Worm (Caenorhabditis elegans) whole organism, L4 larva: ENCODE results near the gene vha-12.

Experiments
- F10B5.3 ChIP-seq: sonication (generic microtip); optimal IDR thresholded peaks from 2 replicates; lab custom pipeline; 2016; ENCODE audit warnings: mild to moderate bottlenecking, missing genetic modification characterization, missing compliant biosample characterization
- Y105C5A.15 ChIP-seq: fragments of 200-800 bp; sonication (Bioruptor generic); IDR thresholded peaks from 2 replicates; pipeline ENCODE4 v1.3.6; 2022; ENCODE audit warnings: missing genetic modification characterization, missing compliant biosample characterization
- Y48G9A.11 ChIP-seq: fragments of 200-800 bp; sonication (Bioruptor generic); IDR thresholded peaks from 2 replicates; pipeline ENCODE4 v1.3.6; 2022; ENCODE audit warnings: missing genetic modification reagents, missing genetic modification characterization, missing compliant biosample characterization
- aha-1 ChIP-seq: fragments of 150-350 bp; peaks from one replicate; lab custom pipeline; 2014; ENCODE audit warnings: missing biosample characterization, missing genetic modification characterization
- aly-2 ChIP-seq: sonication (generic microtip); optimal IDR thresholded peaks from 2 replicates; lab custom pipeline; 2018; ENCODE audit warnings: missing biosample characterization, missing genetic modification characterization
- ama-1 ChIP-seq: fragments of 150-350 bp; optimal IDR thresholded peaks from 2 replicates; lab custom pipeline; 2014; ENCODE audit warnings: inconsistent platforms, mixed read lengths
- attf-4 ChIP-seq: sonication (generic microtip); optimal IDR thresholded peaks from 3 replicates; lab custom pipeline; 2017; ENCODE audit warnings: missing biosample characterization, missing genetic modification characterization
- ceh-20 ChIP-seq: fragments of 200-800 bp; sonication (Bioruptor generic); IDR thresholded peaks from 2 replicates; pipeline ENCODE4 v1.3.6; 2022; ENCODE audit warnings: missing genetic modification reagents, missing genetic modification characterization, missing compliant biosample characterization
- ceh-44 ChIP-seq: fragments of 200-800 bp; sonication (Bioruptor generic); IDR thresholded peaks from 2 replicates; pipeline ENCODE4 v1.3.6; 2022; ENCODE audit warnings: missing genetic modification reagents, missing genetic modification characterization, missing compliant biosample characterization
- cey-2 ChIP-seq: sonication (generic microtip); optimal IDR thresholded peaks from 3 replicates; lab custom pipeline; 2017; ENCODE audit warnings: missing genetic modification characterization, mild to moderate bottlenecking, missing compliant biosample characterization, antibody characterized with exemption, borderline replicate concordance; ENCODE audit not compliant: insufficient read depth
- ctbp-1 ChIP-seq: fragments of 200-800 bp; sonication (Bioruptor generic); IDR thresholded peaks from 2 replicates; pipeline ENCODE4 v1.3.6; 2022; ENCODE audit warnings: missing genetic modification reagents, missing genetic modification characterization, missing compliant biosample characterization
- daf-16 ChIP-seq, 3 experiments: sonication (generic microtip); optimal IDR thresholded peaks; 2 replicates each; lab custom pipeline; 2016 to 2017; ENCODE audit warnings: missing genetic modification characterization in 3 of 3, missing genetic modification reagents in 3 of 3, mild to moderate bottlenecking in 2 of 3, missing compliant biosample characterization in 2 of 3, missing biosample characterization in 1 of 3, moderate library complexity in 1 of 3
- dmd-6 ChIP-seq: fragments of 200-800 bp; sonication (Bioruptor generic); IDR thresholded peaks from 2 replicates; pipeline ENCODE4 v1.3.6; 2022; ENCODE audit warnings: missing genetic modification reagents, missing genetic modification characterization, missing compliant biosample characterization
- dmd-8 ChIP-seq: fragments of 200-800 bp; sonication (Bioruptor generic); IDR thresholded peaks from 2 replicates; pipeline ENCODE4 v1.3.6; 2022; ENCODE audit warnings: missing genetic modification characterization, missing compliant biosample characterization
- dpl-1 ChIP-seq: fragments of 150-350 bp; optimal IDR thresholded peaks from 2 replicates; lab custom pipeline; 2014; ENCODE audit warnings: missing biosample characterization, missing genetic modification reagents, missing genetic modification characterization
- duxl-1 ChIP-seq: sonication (generic microtip); optimal IDR thresholded peaks from 2 replicates; lab custom pipeline; 2016; ENCODE audit warnings: mild to moderate bottlenecking, missing genetic modification characterization, moderate library complexity, missing compliant biosample characterization; ENCODE audit not compliant: poor library complexity
- dve-1 ChIP-seq: sonication (generic microtip); optimal IDR thresholded peaks from 2 replicates; lab custom pipeline; 2017; ENCODE audit warnings: antibody characterized with exemption, mild to moderate bottlenecking, missing genetic modification characterization, missing compliant biosample characterization; ENCODE audit not compliant: insufficient read depth
- egl-43 ChIP-seq: fragments of 200-800 bp; sonication (Bioruptor generic); IDR thresholded peaks from 2 replicates; pipeline ENCODE4 v1.3.6; 2022; ENCODE audit warnings: missing genetic modification reagents, missing genetic modification characterization, missing compliant biosample characterization
- gei-8 ChIP-seq: fragments of 200-800 bp; sonication (Bioruptor generic); optimal IDR thresholded peaks from 2 replicates; lab custom pipeline; 2018; ENCODE audit warnings: mild to moderate bottlenecking, missing genetic modification characterization, missing compliant biosample characterization
- hif-1 ChIP-seq, 2 experiments: sonication (generic microtip); optimal IDR thresholded peaks; 2 replicates each; lab custom pipeline; 2016 to 2017; ENCODE audit warnings: missing compliant biosample characterization in 2 of 2, missing genetic modification characterization in 2 of 2, missing genetic modification reagents in 2 of 2, missing genotype in 2 of 2, mild to moderate bottlenecking in 1 of 2
- hlh-11 ChIP-seq: fragments of 200-800 bp; sonication (Bioruptor generic); optimal IDR thresholded peaks from 2 replicates; lab custom pipeline; 2018; ENCODE audit warnings: mild to moderate bottlenecking, missing genetic modification characterization, missing compliant biosample characterization
- hmg-1.1 ChIP-seq: fragments of 200-800 bp; sonication (Bioruptor generic); IDR thresholded peaks from 2 replicates; pipeline ENCODE4 v1.3.6; 2022; ENCODE audit warnings: missing genetic modification reagents, missing genetic modification characterization, missing compliant biosample characterization
- lim-7 ChIP-seq: fragments of 200-800 bp; sonication (Bioruptor generic); IDR thresholded peaks from 2 replicates; pipeline ENCODE4 v1.3.6; 2022; ENCODE audit warnings: missing genetic modification characterization, missing compliant biosample characterization
- lin-1 ChIP-seq: fragments of 200-800 bp; sonication (Bioruptor generic); IDR thresholded peaks from 2 replicates; pipeline ENCODE4 v1.3.6; 2022; ENCODE audit warnings: missing genetic modification reagents, missing genetic modification characterization, missing compliant biosample characterization
- lin-13 ChIP-seq: fragments of 150-350 bp; optimal IDR thresholded peaks from 2 replicates; lab custom pipeline; 2014; ENCODE audit warnings: missing biosample characterization, missing genetic modification reagents, missing genetic modification characterization
- lsy-2 ChIP-seq, 2 experiments: fragments of 150-350 bp in 1 of 2; sonication (generic microtip) in 1 of 2; optimal IDR thresholded peaks; 2 replicates each; lab custom pipeline; 2014 to 2017; ENCODE audit warnings: missing biosample characterization in 2 of 2, missing genetic modification characterization in 2 of 2
- madf-5 ChIP-seq, 2 experiments: fragments of 200-800 bp; sonication (Bioruptor generic); IDR thresholded peaks; 2 replicates each; pipeline ENCODE4 v1.3.6; 2022; ENCODE audit warnings: missing compliant biosample characterization in 2 of 2, missing genetic modification characterization in 2 of 2
- madf-9 ChIP-seq: fragments of 200-800 bp; sonication (Bioruptor generic); conservative IDR thresholded peaks from 2 replicates; pipeline ENCODE4 v1.3.6; 2022; ENCODE audit warnings: missing genetic modification reagents, missing genetic modification characterization, missing compliant biosample characterization
- mdt-29 ChIP-seq: fragments of 200-800 bp; sonication (Bioruptor generic); IDR thresholded peaks from 2 replicates; pipeline ENCODE4 v1.3.6; 2022; ENCODE audit warnings: missing genetic modification reagents, missing genetic modification characterization, missing compliant biosample characterization
- mep-1 ChIP-seq: fragments of 150-350 bp; sonication (generic microtip); optimal IDR thresholded peaks from 3 replicates; lab custom pipeline; 2014; ENCODE audit warnings: missing biosample characterization, missing genetic modification characterization
- mes-2 ChIP-seq: sonication (generic microtip); optimal IDR thresholded peaks from 2 replicates; lab custom pipeline; 2016; ENCODE audit warnings: missing genotype, mild to moderate bottlenecking, missing genetic modification characterization, missing compliant biosample characterization; ENCODE audit not compliant: poor library complexity, severe bottlenecking
- nhr-25 ChIP-seq: sonication (generic microtip); optimal IDR thresholded peaks from 2 replicates; lab custom pipeline; 2017; ENCODE audit warnings: missing genetic modification characterization, mild to moderate bottlenecking, missing compliant biosample characterization, antibody characterized with exemption, moderate library complexity, borderline replicate concordance; ENCODE audit not compliant: insufficient read depth
- nhr-28 ChIP-seq: fragments of 150-350 bp; optimal IDR thresholded peaks from 2 replicates; lab custom pipeline; 2014; ENCODE audit warnings: missing biosample characterization, missing genetic modification characterization
- pha-4 ChIP-seq, 2 experiments: fragments of 150-350 bp in 1 of 2; fragments of 200-800 bp in 1 of 2; sonication (Bioruptor generic) in 1 of 2; IDR thresholded peaks in 1 of 2; optimal IDR thresholded peaks in 1 of 2; 2 replicates each; pipeline versions ENCODE4 v1.3.6 to Lab custom; 2014 to 2022; ENCODE audit warnings: missing genetic modification characterization in 2 of 2, missing genetic modification reagents in 2 of 2, missing biosample characterization in 1 of 2, missing compliant biosample characterization in 1 of 2
- php-3 ChIP-seq: fragments of 200-800 bp; sonication (Bioruptor generic); IDR thresholded peaks from 2 replicates; pipeline ENCODE4 v1.3.6; 2022; ENCODE audit warnings: missing genetic modification reagents, missing genetic modification characterization, missing compliant biosample characterization
- pqm-1 ChIP-seq: sonication (generic microtip); optimal IDR thresholded peaks from 2 replicates; lab custom pipeline; 2017; ENCODE audit warnings: missing biosample characterization, missing genetic modification characterization
- saeg-2 ChIP-seq: fragments of 200-800 bp; sonication (Bioruptor generic); IDR thresholded peaks from 2 replicates; pipeline ENCODE4 v1.3.6; 2022; ENCODE audit warnings: missing genetic modification reagents, missing genetic modification characterization, missing compliant biosample characterization
- skn-1 ChIP-seq: fragments of 150-350 bp; optimal IDR thresholded peaks from 2 replicates; lab custom pipeline; 2014; ENCODE audit warnings: missing biosample characterization, missing genetic modification characterization
- snpc-1.2 ChIP-seq: fragments of 200-800 bp; sonication (Bioruptor generic); IDR thresholded peaks from 2 replicates; pipeline ENCODE4 v1.3.6; 2022; ENCODE audit warnings: missing genetic modification reagents, missing genetic modification characterization, missing compliant biosample characterization
- snpc-4 ChIP-seq: fragments of 150-350 bp; optimal IDR thresholded peaks from 2 replicates; lab custom pipeline; 2014; ENCODE audit warnings: missing biosample characterization, missing genetic modification characterization
- tra-1 ChIP-seq: fragments of 200-800 bp; sonication (Bioruptor generic); IDR thresholded peaks from 2 replicates; pipeline ENCODE4 v1.3.6; 2022; ENCODE audit warnings: missing genetic modification reagents, missing genetic modification characterization, missing compliant biosample characterization
- unc-39 ChIP-seq: sonication (generic microtip); optimal IDR thresholded peaks from 2 replicates; lab custom pipeline; 2017; ENCODE audit warnings: missing biosample characterization, missing genetic modification characterization
- zag-1 ChIP-seq: fragments of 150-350 bp; optimal IDR thresholded peaks from 2 replicates; lab custom pipeline; 2014; ENCODE audit warnings: missing biosample characterization, missing genetic modification characterization
- zfp-2 ChIP-seq: sonication (generic microtip); optimal IDR thresholded peaks from 2 replicates; lab custom pipeline; 2016; ENCODE audit warnings: mild to moderate bottlenecking, missing genetic modification characterization, missing compliant biosample characterization
- ztf-7 ChIP-seq: fragments of 150-350 bp; optimal IDR thresholded peaks from 2 replicates; lab custom pipeline; 2014; ENCODE audit warnings: missing biosample characterization, missing genetic modification characterization

The vha-12 gene

ce11 chrX:4142202-4142601 lies 48.7 kb upstream of the vha-12 start (continued):
- TF ChIP-seq pha-4 (GFP tag; IDR thresholded peaks at IDR 0.05; lab: Robert Waterston, UW), result peak; percentile 50; the same call in 1 of the 2 replicates
- no peak for TF ChIP-seq pha-4 (tag; optimal IDR thresholded peaks at IDR 0.05; lab: Kevin White, UChicago)
- TF ChIP-seq snpc-1.2 (GFP tag; lab: Robert Waterston, UW), result 0 out of 2 replicates have a peak, but pooled peaks have one; percentile 16
- 0 out of 2 replicates have a peak, but pooled peaks have one; percentile 29 for TF ChIP-seq Y48G9A.11 (GFP tag; lab: Robert Waterston, UW)
- 0 out of 2 replicates have a peak, but pooled peaks have one; percentile 10 for TF ChIP-seq lim-7
- TF ChIP-seq aly-2 (tag; lab: Kevin White, UChicago), result no peak
- no peak for TF ChIP-seq attf-4
- peak; percentile 58; the same call in 1 of the 2 replicates for TF ChIP-seq ctbp-1
- TF ChIP-seq hif-1 (tag; optimal IDR thresholded peaks at IDR 0.05; lab: Kevin White, UChicago), result peak; percentile 98 to 100
- TF ChIP-seq hlh-11, result peak; percentile 98
- TF ChIP-seq saeg-2, result peak; percentile 80
- TF ChIP-seq ceh-44, result no peak
- TF ChIP-seq gei-8 (GFP tag; lab: Kevin White, UChicago), result peak; percentile 59
- TF ChIP-seq daf-16 (GFP tag; optimal IDR thresholded peaks at IDR 0.05; lab: Kevin White, UChicago), result peak in 1 of 2 experiments; percentile 22
- peak; percentile 41 for TF ChIP-seq daf-16 (tag; optimal IDR thresholded peaks at IDR 0.05; lab: Kevin White, UChicago)
- peak; percentile 57; the same call in 1 of the 2 replicates for TF ChIP-seq php-3 (GFP tag; lab: Robert Waterston, UW)
- peak; percentile 14 for TF ChIP-seq dpl-1 (GFP tag; lab: Kevin White, UChicago)
- peak; percentile 18 for TF ChIP-seq hmg-1.1
- TF ChIP-seq snpc-4 (tag; lab: Kevin White, UChicago), result no peak
- 0 out of 2 replicates have a peak, but pooled peaks have one; percentile 4 for TF ChIP-seq dmd-8 (GFP tag; lab: Robert Waterston, UW)
- TF ChIP-seq Y105C5A.15 (GFP tag; lab: Robert Waterston, UW), result no peak
- TF ChIP-seq F10B5.3 (tag; lab: Kevin White, UChicago), result no peak
- TF ChIP-seq lsy-2 (tag; optimal IDR thresholded peaks at IDR 0.05; lab: Kevin White, UChicago), result peak in 1 of 2 experiments; percentile 74
- TF ChIP-seq skn-1 (tag; lab: Kevin White, UChicago), result peak; percentile 34

DNA sequence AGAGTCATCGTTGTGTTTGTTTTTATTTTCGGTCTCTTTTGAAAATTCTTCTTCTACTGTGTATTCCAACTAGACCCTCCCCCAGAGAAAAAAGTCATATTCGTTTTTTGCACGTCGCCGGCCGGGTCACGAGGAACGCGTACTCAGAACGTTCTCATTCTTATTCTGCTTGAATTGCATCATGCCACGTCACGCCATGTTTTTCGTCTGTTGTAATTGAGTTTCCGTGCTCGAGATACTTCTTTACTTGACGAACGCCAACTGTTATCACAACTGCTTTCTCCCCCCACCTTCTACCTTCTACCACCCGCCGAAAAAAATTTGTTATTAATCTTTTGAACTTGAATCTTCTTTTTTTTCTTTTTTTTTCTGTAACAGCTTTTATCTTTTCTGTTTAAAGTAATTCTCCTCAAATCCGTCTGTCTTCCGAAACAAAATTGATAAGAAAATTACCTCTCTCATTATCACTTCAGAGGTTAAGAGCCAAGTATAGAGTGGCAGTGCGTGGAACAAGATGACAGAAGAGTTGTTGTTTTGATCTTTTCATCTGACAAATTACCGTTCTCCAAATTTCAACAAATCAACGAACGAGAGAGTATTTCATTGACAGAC lies 48.1 kb upstream of the vha-12 start:
- TF ChIP-seq dve-1 (peak; percentile 50), cey-2 (no peak), mep-1 (tag; lab: Kevin White, UChicago) (peak; percentile 43), egl-43 (GFP tag; lab: Robert Waterston, UW) (0 out of 2 replicates have a peak, but pooled peaks have one; percentile 51), saeg-2 (0 out of 2 replicates have a peak, but pooled peaks have one; percentile 6), ceh-20 (GFP tag; lab: Robert Waterston, UW) (peak; percentile 56; the same call in 1 of the 2 replicates), madf-5 (GFP tag; IDR thresholded peaks at IDR 0.05; lab: Robert Waterston, UW) (no peak), dmd-6 (GFP tag; lab: Robert Waterston, UW) (peak; percentile 51), tra-1 (GFP tag; lab: Robert Waterston, UW) (peak; percentile 59; the same call in 1 of the 2 replicates), nhr-25 (no peak), ama-1 (lab: Kevin White, UChicago) (no peak), mdt-29 (GFP tag; lab: Robert Waterston, UW) (peak; percentile 84), nhr-28 (tag; lab: Kevin White, UChicago) (peak; percentile 8), lin-1 (GFP tag; lab: Robert Waterston, UW) (0 out of 2 replicates have a peak, but pooled peaks have one; percentile 13), aha-1 (tag; lab: Kevin White, UChicago) (peak; percentile 100), hif-1 (tag; optimal IDR thresholded peaks at IDR 0.05; lab: Kevin White, UChicago) (peak in 1 of 2 experiments; percentile 99), mes-2 (tag; lab: Kevin White, UChicago) (peak; percentile 40), pqm-1 (tag; lab: Kevin White, UChicago) (peak; percentile 33), ztf-7 (tag; lab: Kevin White, UChicago) (peak; percentile 72), gei-8 (GFP tag; lab: Kevin White, UChicago) (no peak), zag-1 (tag; lab: Kevin White, UChicago) (no peak), madf-9 (GFP tag; lab: Robert Waterston, UW) (no peak), unc-39 (tag; lab: Kevin White, UChicago) (no peak), duxl-1 (tag; lab: Kevin White, UChicago) (no peak), lsy-2 (tag; optimal IDR thresholded peaks at IDR 0.05; lab: Kevin White, UChicago) (peak in 1 of 2 experiments; percentile 79), lin-13 (GFP tag; lab: Kevin White, UChicago) (no peak), zfp-2 (tag; lab: Kevin White, UChicago) (no peak), daf-16 (GFP tag; optimal IDR thresholded peaks at IDR 0.05; lab: Kevin White, UChicago) (peak in 1 of 2 experiments; percentile 89), daf-16 (tag; optimal IDR thresholded peaks at IDR 0.05; lab: Kevin White, UChicago) (peak; percentile 84), F10B5.3 (tag; lab: Kevin White, UChicago) (no peak)
